Fruit fly (Drosophila melanogaster): ENCODE measurements around the gene robo2.

- no peak for TF ChIP-seq CG8632 (GFP tag; optimal IDR thresholded peaks at IDR 0.05)
- no peak for TF ChIP-seq CG16779 (tag; optimal IDR thresholded peaks at IDR 0.05)
- TF ChIP-seq vri (GFP tag; optimal IDR thresholded peaks at IDR 0.05): no peak
- no peak for TF ChIP-seq CG7368 (GFP tag; optimal IDR thresholded peaks at IDR 0.05)
- no peak for TF ChIP-seq OdsH (GFP tag; optimal IDR thresholded peaks at IDR 0.05)
- TF ChIP-seq Smox (GFP tag; optimal IDR thresholded peaks at IDR 0.05): no peak
- TF ChIP-seq Eip78C (GFP tag): peak; percentile 40
- TF ChIP-seq dsx (GFP tag; optimal IDR thresholded peaks at IDR 0.05; ENCODE audit: poor library complexity, severe bottlenecking): no peak
- TF ChIP-seq Ets21C (GFP tag; optimal IDR thresholded peaks at IDR 0.05): no peak
- TF ChIP-seq Hr39 (GFP tag; optimal IDR thresholded peaks at IDR 0.05): no peak
- no peak for TF ChIP-seq salr (GFP tag; optimal IDR thresholded peaks at IDR 0.05)
- TF ChIP-seq Blimp-1 (GFP tag; optimal IDR thresholded peaks at IDR 0.05): no peak
- no peak for TF ChIP-seq pdm3 (GFP tag; optimal IDR thresholded peaks at IDR 0.05)
Measured at dm6 chr2L:1399434-1399833, 20.8 kb downstream of the robo2 start.
